Worm (Caenorhabditis elegans): ENCODE measurements around the gene B0507.4.
"Not testable (repeated sequence)": the region's sequence is repeated elsewhere in the genome, so short reads cannot be mapped to it uniquely, and the experiment has no call there.

The B0507.4 gene

DNA sequence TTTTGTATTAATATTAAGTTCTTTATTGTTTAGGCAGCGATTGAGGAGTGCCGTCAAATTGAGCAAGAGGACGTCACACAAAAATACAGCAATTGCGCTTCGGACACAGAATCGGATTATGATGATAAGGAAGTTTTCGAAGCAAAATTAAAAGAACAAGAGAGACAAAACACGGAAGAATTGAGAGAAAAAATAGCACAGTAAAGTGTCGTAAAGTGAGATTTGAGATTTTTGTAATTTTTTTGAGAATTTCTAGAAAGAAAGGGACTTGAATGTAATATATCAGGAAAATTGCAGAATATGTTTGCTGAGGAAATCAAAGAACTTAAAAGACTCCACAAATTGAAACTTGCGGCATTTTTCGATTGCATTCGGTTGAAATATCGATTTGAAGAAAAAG is at the start of gene B0507.4:
B0507.4 (plus strand) TSS at position 301 of the 400 bp plus-strand sequence.
- TF ChIP-seq tbx-11 (GFP tag; IDR thresholded peaks at IDR 0.05) (no peak), B0310.2 (tag; optimal IDR thresholded peaks at IDR 0.05) (no peak), ets-7 (tag; optimal IDR thresholded peaks at IDR 0.05) (no peak), tbx-37 (GFP tag; conservative IDR thresholded peaks at IDR 0.05) (no peak), flt-1 (GFP tag; IDR thresholded peaks at IDR 0.05) (no peak), ama-1 (optimal IDR thresholded peaks at IDR 0.05) (no peak), hnd-1 (tag; optimal IDR thresholded peaks at IDR 0.05) (no peak), aly-1 (tag; optimal IDR thresholded peaks at IDR 0.05) (no peak), sea-1 (GFP tag; conservative IDR thresholded peaks at IDR 0.05) (no peak)

DNA sequence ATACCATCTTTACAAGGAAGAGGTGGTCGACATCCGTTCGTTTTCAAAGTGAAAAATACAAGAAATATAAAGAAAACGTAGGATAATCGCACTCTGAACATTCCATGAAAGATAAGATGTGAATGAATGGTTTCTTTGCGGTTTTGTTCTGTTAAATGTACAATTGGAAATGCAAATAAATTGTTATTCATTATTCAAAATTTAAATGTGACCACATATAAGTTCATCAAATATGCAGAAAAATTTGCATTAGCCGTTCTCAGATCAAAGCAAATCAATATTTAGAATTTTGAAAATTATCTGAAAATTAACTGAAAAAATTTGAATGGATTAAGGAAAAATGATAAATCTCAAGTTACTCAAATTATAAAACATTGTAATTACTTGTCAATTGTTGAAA is 42.9 kb upstream of the B0507.4 start, which contains the start of gene ZC178.2:
ZC178.2 (minus strand) TSS at position 101 of the 400 bp plus-strand sequence.
- TF ChIP-seq sea-1 (GFP tag; conservative IDR thresholded peaks at IDR 0.05) (no peak), pes-1 (GFP tag; IDR thresholded peaks at IDR 0.05) (no peak), scrt-1 (GFP tag; IDR thresholded peaks at IDR 0.05) (no peak), tra-4 (tag; optimal IDR thresholded peaks at IDR 0.05) (no peak)

DNA sequence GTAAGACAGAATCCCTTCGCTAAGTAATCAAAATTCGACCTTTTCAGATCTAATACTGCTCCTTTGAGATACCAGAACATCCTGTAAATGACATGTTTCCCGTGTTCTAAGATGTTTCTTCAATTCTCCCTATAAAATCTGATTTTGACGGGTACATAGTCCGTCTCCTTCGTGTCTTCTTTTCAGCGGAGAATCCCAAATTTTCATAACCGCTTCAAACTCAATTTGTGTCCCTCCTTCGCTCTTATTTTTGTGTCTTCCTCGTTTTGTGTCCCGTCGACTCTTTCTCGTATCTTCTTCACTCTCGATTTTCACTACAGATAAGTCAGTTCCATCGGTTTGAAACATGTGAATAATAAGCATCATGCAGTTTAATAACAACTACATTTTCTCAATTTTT is 38.6 kb upstream of the B0507.4 start, which contains the start of gene glr-5:
glr-5 (plus strand) TSS at position 321 of the 400 bp plus-strand sequence.
- TF ChIP-seq ama-1 (optimal IDR thresholded peaks at IDR 0.05): no peak
- no peak for TF ChIP-seq F13C5.2 (tag; optimal IDR thresholded peaks at IDR 0.05)
- TF ChIP-seq scrt-1 (GFP tag; IDR thresholded peaks at IDR 0.05): no peak
- no peak for TF ChIP-seq hmbx-1 (tag; optimal IDR thresholded peaks at IDR 0.05)
- no peak for TF ChIP-seq hnd-1 (tag; optimal IDR thresholded peaks at IDR 0.05)
- no peak for TF ChIP-seq pes-1 (GFP tag; IDR thresholded peaks at IDR 0.05)
- no peak for TF ChIP-seq ets-7 (tag; optimal IDR thresholded peaks at IDR 0.05)
- TF ChIP-seq ceh-13 (GFP tag; optimal IDR thresholded peaks at IDR 0.05): no peak
- no peak for TF ChIP-seq flt-1 (GFP tag; IDR thresholded peaks at IDR 0.05)
- no peak for TF ChIP-seq aly-1 (tag; optimal IDR thresholded peaks at IDR 0.05)
- no peak for TF ChIP-seq sea-1 (GFP tag; conservative IDR thresholded peaks at IDR 0.05)
- no peak for TF ChIP-seq tra-4 (tag; optimal IDR thresholded peaks at IDR 0.05)
- TF ChIP-seq ceh-36 (tag; optimal IDR thresholded peaks at IDR 0.05): no peak
- TF ChIP-seq tbx-37 (GFP tag; conservative IDR thresholded peaks at IDR 0.05): no peak
- TF ChIP-seq tbx-11 (GFP tag; IDR thresholded peaks at IDR 0.05): no peak
- no peak for TF ChIP-seq hmg-4 (GFP tag; optimal IDR thresholded peaks at IDR 0.05)
- TF ChIP-seq B0310.2 (tag; optimal IDR thresholded peaks at IDR 0.05): no peak

DNA sequence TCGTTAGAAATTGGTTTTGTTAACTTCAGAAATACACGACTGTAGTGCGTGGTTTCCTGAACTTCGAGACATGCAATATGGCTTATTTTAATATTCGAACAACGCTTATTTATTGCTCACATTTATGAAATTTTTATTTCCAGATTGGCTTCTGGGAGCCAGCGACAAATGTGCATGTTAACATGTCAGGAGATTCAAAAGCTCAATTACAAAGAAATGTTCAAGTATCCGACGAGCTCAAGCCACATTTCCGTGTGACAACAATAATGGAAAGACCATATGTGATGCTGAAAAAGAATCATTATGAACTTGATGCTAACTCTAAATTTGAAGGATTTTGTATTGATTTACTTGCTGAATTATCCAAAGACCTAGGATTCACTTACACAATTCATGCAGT is 36.4 kb upstream of the B0507.4 start:
- TF ChIP-seq ceh-13 (GFP tag; optimal IDR thresholded peaks at IDR 0.05) (no peak), tbx-37 (GFP tag; conservative IDR thresholded peaks at IDR 0.05) (no peak), flt-1 (GFP tag; IDR thresholded peaks at IDR 0.05) (no peak), pes-1 (GFP tag; IDR thresholded peaks at IDR 0.05) (no peak), hmg-4 (GFP tag; optimal IDR thresholded peaks at IDR 0.05) (no peak), ama-1 (optimal IDR thresholded peaks at IDR 0.05) (no peak), B0310.2 (tag; optimal IDR thresholded peaks at IDR 0.05) (no peak), ceh-36 (tag; optimal IDR thresholded peaks at IDR 0.05) (no peak), aly-1 (tag; optimal IDR thresholded peaks at IDR 0.05) (no peak), sea-1 (GFP tag; conservative IDR thresholded peaks at IDR 0.05) (no peak), ets-7 (tag; optimal IDR thresholded peaks at IDR 0.05) (no peak), hnd-1 (tag; optimal IDR thresholded peaks at IDR 0.05) (no peak), F13C5.2 (tag; optimal IDR thresholded peaks at IDR 0.05) (no peak), hmbx-1 (tag; optimal IDR thresholded peaks at IDR 0.05) (no peak), tbx-11 (GFP tag; IDR thresholded peaks at IDR 0.05) (no peak)

- not testable (repeated sequence) for TF ChIP-seq B0310.2 (tag; optimal IDR thresholded peaks at IDR 0.05); pes-1 (GFP tag; IDR thresholded peaks at IDR 0.05); flt-1 (GFP tag; IDR thresholded peaks at IDR 0.05)
Observed at ce11 chrV:8722160-8722559, 32.6 kb upstream of the B0507.4 start, which contains the start of gene ZC196.8. Gene ZC196.8 (minus strand): TSS chrV:8722260.

- TF ChIP-seq tbx-37 (GFP tag; conservative IDR thresholded peaks at IDR 0.05); sea-1 (GFP tag; conservative IDR thresholded peaks at IDR 0.05); hmg-4 (GFP tag; optimal IDR thresholded peaks at IDR 0.05): not testable (repeated sequence)
Observed at ce11 chrV:8726228-8726627, 28.5 kb upstream of the B0507.4 start, which contains the start of gene droe-8. Gene droe-8 (plus strand): TSS chrV:8726528.

DNA sequence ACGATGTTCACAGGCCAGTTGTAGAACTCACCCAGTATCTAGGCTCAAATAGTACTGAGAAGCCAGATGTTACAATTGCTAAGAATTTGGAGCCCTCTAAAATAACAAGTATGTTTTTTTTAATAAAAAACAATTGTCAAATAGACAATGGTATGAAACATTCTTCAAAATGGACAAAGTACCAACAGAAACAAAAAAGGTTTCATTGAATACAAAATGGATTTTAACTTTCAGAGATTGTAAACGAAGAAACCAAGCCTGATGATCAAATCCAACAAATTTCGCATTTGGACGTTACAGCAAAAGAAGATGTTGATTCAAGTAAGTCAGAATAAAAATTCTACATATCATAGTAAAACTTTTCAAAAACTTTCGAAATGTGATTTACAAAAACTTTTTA is 27.7 kb upstream of the B0507.4 start, which contains the start of gene ZC196.9:
ZC196.9 (minus strand) TSS at position 101 of the 400 bp plus-strand sequence.
- TF ChIP-seq scrt-1 (GFP tag; IDR thresholded peaks at IDR 0.05) (no peak), F13C5.2 (tag; optimal IDR thresholded peaks at IDR 0.05) (no peak)

ce11 chrV:8729100-8729499 is 25.7 kb upstream of the B0507.4 start, which contains the start of gene ZC196.5:
Gene ZC196.5 (plus strand): TSS chrV:8729400.
- no peak for TF ChIP-seq flt-1 (GFP tag; IDR thresholded peaks at IDR 0.05)
- TF ChIP-seq tra-4 (tag; optimal IDR thresholded peaks at IDR 0.05): no peak
- no peak for TF ChIP-seq hnd-1 (tag; optimal IDR thresholded peaks at IDR 0.05)
- TF ChIP-seq hmbx-1 (tag; optimal IDR thresholded peaks at IDR 0.05): no peak
- no peak for TF ChIP-seq ceh-13 (GFP tag; optimal IDR thresholded peaks at IDR 0.05)
- TF ChIP-seq pes-1 (GFP tag; IDR thresholded peaks at IDR 0.05): no peak
- no peak for TF ChIP-seq hmg-4 (GFP tag; optimal IDR thresholded peaks at IDR 0.05)
- no peak for TF ChIP-seq tbx-37 (GFP tag; conservative IDR thresholded peaks at IDR 0.05)

- no peak for TF ChIP-seq hmg-4 (GFP tag; optimal IDR thresholded peaks at IDR 0.05)
- TF ChIP-seq scrt-1 (GFP tag; IDR thresholded peaks at IDR 0.05): no peak
- TF ChIP-seq tbx-37 (GFP tag; conservative IDR thresholded peaks at IDR 0.05): no peak
- no peak for TF ChIP-seq hmbx-1 (tag; optimal IDR thresholded peaks at IDR 0.05)
- no peak for TF ChIP-seq tra-4 (tag; optimal IDR thresholded peaks at IDR 0.05)
- TF ChIP-seq ama-1 (optimal IDR thresholded peaks at IDR 0.05): no peak
- no peak for TF ChIP-seq ceh-36 (tag; optimal IDR thresholded peaks at IDR 0.05)
- no peak for TF ChIP-seq ets-7 (tag; optimal IDR thresholded peaks at IDR 0.05)
- no peak for TF ChIP-seq sea-1 (GFP tag; conservative IDR thresholded peaks at IDR 0.05)
- no peak for TF ChIP-seq B0310.2 (tag; optimal IDR thresholded peaks at IDR 0.05)
- no peak for TF ChIP-seq flt-1 (GFP tag; IDR thresholded peaks at IDR 0.05)
- TF ChIP-seq aly-1 (tag; optimal IDR thresholded peaks at IDR 0.05): no peak
- TF ChIP-seq tbx-11 (GFP tag; IDR thresholded peaks at IDR 0.05): no peak
- no peak for TF ChIP-seq pes-1 (GFP tag; IDR thresholded peaks at IDR 0.05)
- no peak for TF ChIP-seq F13C5.2 (tag; optimal IDR thresholded peaks at IDR 0.05)
- TF ChIP-seq hnd-1 (tag; optimal IDR thresholded peaks at IDR 0.05): no peak
- no peak for TF ChIP-seq ceh-13 (GFP tag; optimal IDR thresholded peaks at IDR 0.05)
Observed at ce11 chrV:8730991-8731390, 23.8 kb upstream of the B0507.4 start.
